Fruit fly (Drosophila melanogaster): ENCODE data around the gene CG14022.

- TF ChIP-seq CG9948 (tag; optimal IDR thresholded peaks at IDR 0.05): peak; percentile 3
- no peak for TF ChIP-seq Snoo (tag; optimal IDR thresholded peaks at IDR 0.05)
- no peak; the same call in 1 of the 2 replicates for TF ChIP-seq Ets98B (GFP tag; IDR thresholded peaks at IDR 0.05)
- TF ChIP-seq rn (GFP tag; IDR thresholded peaks at IDR 0.05): no peak
Observed at dm6 chr2L:5302284-5302683, 26.4 kb downstream of the CG14022 start.

Data from whole organism, pupa.